Worm (Caenorhabditis elegans) whole organism, young adult: ENCODE results near the gene C05D12.2.

Experiments
- B0336.3 ChIP-seq: fragments of 200-800 bp; sonication (Bioruptor generic); IDR thresholded peaks from 2 replicates; pipeline ENCODE4 v1.3.6; 2022; ENCODE audit warnings: missing genetic modification characterization, missing compliant biosample characterization
- F33H1.4 ChIP-seq: fragments of 200-800 bp; sonication (Bioruptor generic); IDR thresholded peaks from 2 replicates; pipeline ENCODE4 v1.3.6; 2022; ENCODE audit warnings: missing genetic modification reagents, missing genetic modification characterization, missing compliant biosample characterization
- F37B4.10 ChIP-seq: fragments of 200-800 bp; sonication (Bioruptor generic); IDR thresholded peaks from 2 replicates; pipeline ENCODE4 v1.3.6; 2022; ENCODE audit warnings: missing genetic modification characterization, missing compliant biosample characterization
- F39B2.1 ChIP-seq: fragments of 200-800 bp; sonication (Bioruptor generic); IDR thresholded peaks from 2 replicates; pipeline ENCODE4 v1.3.6; 2022; ENCODE audit warnings: missing genetic modification reagents, missing genetic modification characterization, missing compliant biosample characterization
- F49E8.2 ChIP-seq: sonication (generic microtip); optimal IDR thresholded peaks from 3 replicates; lab custom pipeline; 2017; ENCODE audit warnings: missing genetic modification characterization, mild to moderate bottlenecking, missing compliant biosample characterization, antibody characterized with exemption, moderate library complexity; ENCODE audit not compliant: insufficient read depth
- T26A5.8 ChIP-seq: sonication (generic microtip); optimal IDR thresholded peaks from 2 replicates; lab custom pipeline; 2016; ENCODE audit warnings: missing genetic modification characterization, missing compliant biosample characterization
- Y53G8AR.9 ChIP-seq: fragments of 200-800 bp; sonication (Bioruptor generic); conservative IDR thresholded peaks from 2 replicates; pipeline ENCODE4 v1.3.6; 2022; ENCODE audit warnings: missing genetic modification reagents, missing genetic modification characterization, missing compliant biosample characterization
- Y95B8A.8 ChIP-seq: fragments of 200-800 bp; sonication (Bioruptor generic); IDR thresholded peaks from 2 replicates; pipeline ENCODE4 v1.3.6; 2022; ENCODE audit warnings: missing genetic modification reagents, missing genetic modification characterization, missing compliant biosample characterization
- ama-1 ChIP-seq, 3 experiments: fragments of 150-350 bp in 1 of 3; sonication (generic microtip) in 2 of 3; optimal IDR thresholded peaks; 2 replicates each; lab custom pipeline; 2014 to 2018; ENCODE audit warnings: missing biosample characterization in 2 of 3, missing genetic modification characterization in 2 of 3, missing genetic modification reagents in 2 of 3
- aptf-2 ChIP-seq: fragments of 200-800 bp; sonication (Bioruptor generic); conservative IDR thresholded peaks from 2 replicates; pipeline ENCODE4 v1.3.6; 2022; ENCODE audit warnings: missing genetic modification reagents, missing genetic modification characterization, missing compliant biosample characterization
- attf-6 ChIP-seq: fragments of 200-800 bp; sonication (Bioruptor generic); IDR thresholded peaks from 2 replicates; pipeline ENCODE4 v1.3.6; 2022; ENCODE audit warnings: missing genetic modification reagents, missing genetic modification characterization, missing compliant biosample characterization
- ceh-100 ChIP-seq: fragments of 200-800 bp; sonication (Bioruptor generic); IDR thresholded peaks from 2 replicates; pipeline ENCODE4 v1.3.6; 2022; ENCODE audit warnings: missing genetic modification reagents, missing genetic modification characterization, missing compliant biosample characterization
- chd-7 ChIP-seq: sonication (generic microtip); optimal IDR thresholded peaks from 2 replicates; lab custom pipeline; 2016; ENCODE audit warnings: mild to moderate bottlenecking, missing genetic modification characterization, moderate library complexity, missing compliant biosample characterization
- dox-1 ChIP-seq: fragments of 200-800 bp; sonication (Bioruptor generic); IDR thresholded peaks from 2 replicates; pipeline ENCODE4 v1.3.6; 2022; ENCODE audit warnings: missing genetic modification reagents, missing genetic modification characterization, missing compliant biosample characterization
- dpff-1 ChIP-seq: sonication (generic microtip); optimal IDR thresholded peaks from 2 replicates; lab custom pipeline; 2017; ENCODE audit warnings: mild to moderate bottlenecking, missing genetic modification characterization, missing compliant biosample characterization
- efl-1 ChIP-seq: fragments of 150-350 bp; optimal IDR thresholded peaks from 2 replicates; lab custom pipeline; 2014; ENCODE audit warnings: missing biosample characterization, missing genetic modification reagents, missing genetic modification characterization
- egrh-3 ChIP-seq: fragments of 200-800 bp; sonication (Bioruptor generic); IDR thresholded peaks from 2 replicates; pipeline ENCODE4 v1.3.6; 2022; ENCODE audit warnings: missing genetic modification reagents, missing genetic modification characterization, missing compliant biosample characterization
- ekl-4 ChIP-seq: fragments of 200-800 bp; sonication (Bioruptor generic); IDR thresholded peaks from 2 replicates; pipeline ENCODE4 v1.3.6; 2022; ENCODE audit warnings: missing genetic modification reagents, missing genetic modification characterization, missing compliant biosample characterization
- gei-17 ChIP-seq: fragments of 200-800 bp; sonication (Bioruptor generic); optimal IDR thresholded peaks from 2 replicates; lab custom pipeline; 2018; ENCODE audit warnings: mild to moderate bottlenecking, missing genetic modification characterization, missing compliant biosample characterization
- hlh-26 ChIP-seq: fragments of 200-800 bp; sonication (Bioruptor generic); conservative IDR thresholded peaks from 2 replicates; pipeline ENCODE4 v1.3.6; 2022; ENCODE audit warnings: missing genetic modification reagents, missing genetic modification characterization, missing compliant biosample characterization
- lag-1 ChIP-seq: fragments of 200-800 bp; sonication (Bioruptor generic); IDR thresholded peaks from 2 replicates; pipeline ENCODE4 v1.3.6; 2022; ENCODE audit warnings: missing genetic modification reagents, missing genetic modification characterization, missing compliant biosample characterization
- let-526 ChIP-seq: fragments of 200-800 bp; sonication (Bioruptor generic); IDR thresholded peaks from 2 replicates; pipeline ENCODE4 v1.3.6; 2022; ENCODE audit warnings: missing genetic modification reagents, missing genetic modification characterization, missing compliant biosample characterization
- lin-26 ChIP-seq: fragments of 200-800 bp; sonication (Bioruptor generic); IDR thresholded peaks from 2 replicates; pipeline ENCODE4 v1.3.6; 2022; ENCODE audit warnings: missing genetic modification reagents, missing genetic modification characterization, missing compliant biosample characterization
- lin-35 ChIP-seq, 3 experiments: fragments of 150-350 bp in 2 of 3; sonication (generic microtip) in 1 of 3; optimal IDR thresholded peaks; 2 replicates each; lab custom pipeline; 2014 to 2018; ENCODE audit warnings: missing biosample characterization in 3 of 3, missing genetic modification characterization in 3 of 3, missing genetic modification reagents in 3 of 3
- lir-1 ChIP-seq: fragments of 200-800 bp; sonication (Bioruptor generic); conservative IDR thresholded peaks from 2 replicates; pipeline ENCODE4 v1.3.6; 2022; ENCODE audit warnings: missing genetic modification reagents, missing genetic modification characterization, missing compliant biosample characterization
- lsl-1 ChIP-seq: fragments of 200-800 bp; sonication (Bioruptor generic); optimal IDR thresholded peaks from 2 replicates; lab custom pipeline; 2018; ENCODE audit warnings: mild to moderate bottlenecking, missing genetic modification characterization, moderate library complexity, missing compliant biosample characterization
- mcd-1 ChIP-seq: fragments of 200-800 bp; sonication (Bioruptor generic); IDR thresholded peaks from 2 replicates; pipeline ENCODE4 v1.3.6; 2022; ENCODE audit warnings: missing genetic modification reagents, missing genetic modification characterization, missing compliant biosample characterization
- mel-28 ChIP-seq: sonication (generic microtip); optimal IDR thresholded peaks from 2 replicates; lab custom pipeline; 2016; ENCODE audit warnings: borderline replicate concordance, mild to moderate bottlenecking, missing genetic modification characterization, missing compliant biosample characterization
- mxl-1 ChIP-seq: sonication (generic microtip); optimal IDR thresholded peaks from 2 replicates; lab custom pipeline; 2016; ENCODE audit warnings: missing genetic modification characterization, missing compliant biosample characterization
- nhr-80 ChIP-seq: sonication (generic microtip); optimal IDR thresholded peaks from 2 replicates; lab custom pipeline; 2016; ENCODE audit warnings: missing genetic modification characterization, missing compliant biosample characterization
- nhr-90 ChIP-seq: sonication (generic microtip); optimal IDR thresholded peaks from 2 replicates; lab custom pipeline; 2016; ENCODE audit warnings: missing genotype, mild to moderate bottlenecking, missing genetic modification characterization, missing compliant biosample characterization
- rcor-1 ChIP-seq: fragments of 200-800 bp; sonication (Bioruptor generic); IDR thresholded peaks from 2 replicates; pipeline ENCODE4 v1.3.6; 2022; ENCODE audit warnings: missing genetic modification reagents, missing genetic modification characterization, missing compliant biosample characterization
- repo-1 ChIP-seq: sonication (generic microtip); optimal IDR thresholded peaks from 2 replicates; lab custom pipeline; 2017; ENCODE audit warnings: mild to moderate bottlenecking, missing genetic modification characterization, missing compliant biosample characterization
- sptf-2 ChIP-seq: fragments of 200-800 bp; sonication (Bioruptor generic); optimal IDR thresholded peaks from 2 replicates; lab custom pipeline; 2018; ENCODE audit warnings: mild to moderate bottlenecking, missing genetic modification characterization, missing compliant biosample characterization
- unc-62 ChIP-seq: fragments of 150-350 bp; optimal IDR thresholded peaks from 2 replicates; lab custom pipeline; 2014; ENCODE audit warnings: missing biosample characterization, missing genetic modification reagents, missing genetic modification characterization
- xnd-1 ChIP-seq: sonication (generic microtip); optimal IDR thresholded peaks from 2 replicates; lab custom pipeline; 2016; ENCODE audit warnings: missing genotype, missing genetic modification reagents, missing genetic modification characterization, missing compliant biosample characterization
- ztf-18 ChIP-seq: sonication (generic microtip); optimal IDR thresholded peaks from 2 replicates; lab custom pipeline; 2016; ENCODE audit warnings: missing genotype, mild to moderate bottlenecking, missing genetic modification characterization, missing compliant biosample characterization
- ztf-25 ChIP-seq: fragments of 200-800 bp; sonication (Bioruptor generic); IDR thresholded peaks from 2 replicates; pipeline ENCODE4 v1.3.6; 2022; ENCODE audit warnings: missing genetic modification reagents, missing genetic modification characterization, missing compliant biosample characterization
- ztf-28 ChIP-seq: fragments of 200-800 bp; sonication (Bioruptor generic); IDR thresholded peaks from 2 replicates; pipeline ENCODE4 v1.3.6; 2022; ENCODE audit warnings: missing genetic modification reagents, missing genetic modification characterization, missing compliant biosample characterization
- ztf-3 ChIP-seq: fragments of 200-800 bp; sonication (Bioruptor generic); optimal IDR thresholded peaks from 2 replicates; lab custom pipeline; 2018; ENCODE audit warnings: mild to moderate bottlenecking, missing genetic modification characterization, missing compliant biosample characterization
- ztf-6 ChIP-seq: fragments of 200-800 bp; sonication (Bioruptor generic); IDR thresholded peaks from 2 replicates; pipeline ENCODE4 v1.3.6; 2022; ENCODE audit warnings: missing genetic modification reagents, missing genetic modification characterization, missing compliant biosample characterization

Gene C05D12.2

ce11 chrII:11376598-11377108 lies 41.4 kb upstream of the C05D12.2 start (continued):
- TF ChIP-seq lsl-1 (GFP tag; lab: Kevin White, UChicago), result peak; percentile 91
- TF ChIP-seq lir-1 (GFP tag; lab: Robert Waterston, UW), result peak; percentile 64
- no peak for TF ChIP-seq ztf-3 (GFP tag; lab: Kevin White, UChicago)
- TF ChIP-seq let-526 (GFP tag; lab: Robert Waterston, UW), result 0 out of 2 replicates have a peak, but pooled peaks have one; percentile 39
- TF ChIP-seq lin-35 (GFP tag; optimal IDR thresholded peaks at IDR 0.05; lab: Kevin White, UChicago), result peak in 1 of 3 experiments; percentile 51
- peak; percentile 80 for TF ChIP-seq Y53G8AR.9
- TF ChIP-seq F37B4.10 (GFP tag; lab: Robert Waterston, UW), result 0 out of 2 replicates have a peak, but pooled peaks have one; percentile 19
- peak; percentile 85 for TF ChIP-seq rcor-1 (GFP tag; lab: Robert Waterston, UW)
- TF ChIP-seq ztf-6 (GFP tag; lab: Robert Waterston, UW), result no peak
- TF ChIP-seq T26A5.8, result peak; percentile 87
- peak; percentile 89 for TF ChIP-seq ztf-28
- TF ChIP-seq nhr-80 (tag; lab: Kevin White, UChicago), result peak; percentile 44
- TF ChIP-seq egrh-3 (GFP tag; lab: Robert Waterston, UW), result peak; percentile 43; the same call in 1 of the 2 replicates
- TF ChIP-seq repo-1 (tag; lab: Kevin White, UChicago), result peak; percentile 93
- TF ChIP-seq ztf-18 (tag; lab: Kevin White, UChicago), result peak; percentile 97
- peak; percentile 20 for TF ChIP-seq mel-28
- peak; percentile 94 for TF ChIP-seq ekl-4 (GFP tag; lab: Robert Waterston, UW)
- 0 out of 2 replicates have a peak, but pooled peaks have one; percentile 30 for TF ChIP-seq lag-1 (GFP tag; lab: Robert Waterston, UW)
- TF ChIP-seq unc-62 (GFP tag; lab: Kevin White, UChicago), result no peak
- TF ChIP-seq ceh-100 (GFP tag; lab: Robert Waterston, UW), result peak; percentile 83
- peak; percentile 86 for TF ChIP-seq mcd-1 (GFP tag; lab: Robert Waterston, UW)
- TF ChIP-seq ztf-25 (GFP tag; lab: Robert Waterston, UW), result 0 out of 2 replicates have a peak, but pooled peaks have one; percentile 61
- TF ChIP-seq ama-1 (optimal IDR thresholded peaks at IDR 0.05; lab: Kevin White, UChicago), result peak; percentile 93
- no peak for TF ChIP-seq ama-1 (GFP tag; optimal IDR thresholded peaks at IDR 0.05; lab: Kevin White, UChicago)
- TF ChIP-seq F49E8.2 (tag; lab: Kevin White, UChicago), result peak; percentile 96
- TF ChIP-seq dpff-1, result peak; percentile 73
- TF ChIP-seq mxl-1 (tag; lab: Kevin White, UChicago), result peak; percentile 22
- peak; percentile 84 for TF ChIP-seq chd-7 (tag; lab: Kevin White, UChicago)
- TF ChIP-seq gei-17, result peak; percentile 47
- no peak for TF ChIP-seq F39B2.1 (GFP tag; lab: Robert Waterston, UW)
- TF ChIP-seq xnd-1 (tag; lab: Kevin White, UChicago), result peak; percentile 65
- TF ChIP-seq Y95B8A.8 (GFP tag; lab: Robert Waterston, UW), result peak; percentile 94
- peak; percentile 98 for TF ChIP-seq B0336.3 (GFP tag; lab: Robert Waterston, UW)
- TF ChIP-seq nhr-90 (tag; lab: Kevin White, UChicago), result peak; percentile 70
- peak; percentile 74 for TF ChIP-seq F33H1.4 (GFP tag; lab: Robert Waterston, UW)
- TF ChIP-seq lin-26 (GFP tag; lab: Robert Waterston, UW), result peak; percentile 92
- peak; percentile 98 for TF ChIP-seq attf-6
- no peak for TF ChIP-seq hlh-26 (GFP tag; lab: Robert Waterston, UW)
- TF ChIP-seq dox-1 (GFP tag; lab: Robert Waterston, UW), result peak; percentile 97
- peak; percentile 58 for TF ChIP-seq efl-1
- peak; percentile 51 for TF ChIP-seq sptf-2 (GFP tag; lab: Kevin White, UChicago)
- TF ChIP-seq aptf-2 (GFP tag; lab: Robert Waterston, UW), result no peak
